Fruit fly (Drosophila melanogaster): ENCODE measurements around the gene TTLL3B.

TTLL3B gene

dm6 chr2L:6708997-6709662, 23.5 kb upstream of the TTLL3B start, which contains the start of gene Tsp (continued):
- TF ChIP-seq CG32532 (GFP tag; IDR thresholded peaks at IDR 0.05) (peak; percentile 20; the same call in 1 of the 2 replicates), CG1832 (GFP tag; optimal IDR thresholded peaks at IDR 0.05) (no peak), CG34422 (GFP tag; IDR thresholded peaks at IDR 0.05) (peak; percentile 48; the same call in 1 of the 3 replicates), nom (GFP tag; optimal IDR thresholded peaks at IDR 0.05) (peak; percentile 46), schlank (tag; optimal IDR thresholded peaks at IDR 0.05) (no peak), so (GFP tag; IDR thresholded peaks at IDR 0.05) (peak; percentile 43; the same call in 1 of the 3 replicates), Meics (GFP tag; optimal IDR thresholded peaks at IDR 0.05) (peak; percentile 17), hbn (GFP tag; IDR thresholded peaks at IDR 0.05; ENCODE audit: partially characterized antibody) (0 out of 2 replicates have a peak, but pooled peaks have one; percentile 35), unpg (GFP tag; optimal IDR thresholded peaks at IDR 0.05) (peak; percentile 0), CG12769 (tag; optimal IDR thresholded peaks at IDR 0.05) (peak; percentile 82), sna (GFP tag; IDR thresholded peaks at IDR 0.05; ENCODE audit: partially characterized antibody) (0 out of 2 replicates have a peak, but pooled peaks have one; percentile 16), Optix (GFP tag; IDR thresholded peaks at IDR 0.05) (no peak), Trl (optimal IDR thresholded peaks at IDR 0.05) (peak in 1 of 2 experiments; percentile 33), Trl (GFP tag; optimal IDR thresholded peaks at IDR 0.05) (no peak), gt (GFP tag; IDR thresholded peaks at IDR 0.05) (no peak), CG42726 (GFP tag; IDR thresholded peaks at IDR 0.05; ENCODE audit: partially characterized antibody) (0 out of 2 replicates have a peak, but pooled peaks have one; percentile 47), pita (GFP tag; optimal IDR thresholded peaks at IDR 0.05) (no peak), gro (GFP tag; optimal IDR thresholded peaks at IDR 0.05) (peak; percentile 10), Hr39 (optimal IDR thresholded peaks at IDR 0.05) (no peak), abd-A (tag; optimal IDR thresholded peaks at IDR 0.05) (peak; percentile 64)

- peak; percentile 70 for TF ChIP-seq Ets65A (GFP tag)
- peak; percentile 9 for TF ChIP-seq CG34376 (GFP tag; optimal IDR thresholded peaks at IDR 0.05)
- TF ChIP-seq Med (GFP tag): peak; percentile 47
- TF ChIP-seq row (GFP tag; IDR thresholded peaks at IDR 0.05): peak; percentile 47
- no peak for TF ChIP-seq MTF-1 (GFP tag; optimal IDR thresholded peaks at IDR 0.05; ENCODE audit: borderline replicate concordance)
These were observed 16.4 kb upstream of the TTLL3B start, which contains the start of gene AkhR for dm6 chr2L:6716182-6716770. Gene AkhR, minus strand, starts transcription at chr2L:6716186.

dm6 chr2L:6716921-6717320, 15.7 kb upstream of the TTLL3B start:
- TF ChIP-seq al (GFP tag; IDR thresholded peaks at IDR 0.05) (no peak), usp (GFP tag; optimal IDR thresholded peaks at IDR 0.05) (no peak), btn (GFP tag; optimal IDR thresholded peaks at IDR 0.05) (no peak), mld (GFP tag; IDR thresholded peaks at IDR 0.05; ENCODE audit: partially characterized antibody) (0 out of 3 replicates have a peak, but pooled peaks have one; percentile 22), Atf6 (GFP tag; IDR thresholded peaks at IDR 0.05) (no peak), CG4328 (GFP tag; optimal IDR thresholded peaks at IDR 0.05) (no peak), CTCF (GFP tag; optimal IDR thresholded peaks at IDR 0.05) (peak; percentile 6), ci (GFP tag; IDR thresholded peaks at IDR 0.05) (peak; percentile 31; the same call in 1 of the 3 replicates), zfh1 (GFP tag; IDR thresholded peaks at IDR 0.05) (no peak), CG6272 (GFP tag; IDR thresholded peaks at IDR 0.05) (no peak), Jarid2 (GFP tag; optimal IDR thresholded peaks at IDR 0.05) (no peak), CG2120 (GFP tag; optimal IDR thresholded peaks at IDR 0.05) (no peak), jumu (GFP tag; optimal IDR thresholded peaks at IDR 0.05) (no peak), ftz-f1 (GFP tag; optimal IDR thresholded peaks at IDR 0.05) (peak; percentile 24), Nf-YA (GFP tag; IDR thresholded peaks at IDR 0.05) (no peak), ase (GFP tag; IDR thresholded peaks at IDR 0.05) (no peak), CG17802 (tag; optimal IDR thresholded peaks at IDR 0.05) (peak; percentile 29), kay (GFP tag; optimal IDR thresholded peaks at IDR 0.05) (no peak), CG2199 (GFP tag; IDR thresholded peaks at IDR 0.05) (no peak), Dip2 (GFP tag; IDR thresholded peaks at IDR 0.05) (no peak), dimm (GFP tag; IDR thresholded peaks at IDR 0.05) (no peak), CG1602 (GFP tag; optimal IDR thresholded peaks at IDR 0.05) (no peak), CG3407 (GFP tag; optimal IDR thresholded peaks at IDR 0.05) (no peak), CG10366 (GFP tag; IDR thresholded peaks at IDR 0.05) (no peak)
